Fruit fly (Drosophila melanogaster): ENCODE results near the gene CG34428.

The CG34428 gene

DNA sequence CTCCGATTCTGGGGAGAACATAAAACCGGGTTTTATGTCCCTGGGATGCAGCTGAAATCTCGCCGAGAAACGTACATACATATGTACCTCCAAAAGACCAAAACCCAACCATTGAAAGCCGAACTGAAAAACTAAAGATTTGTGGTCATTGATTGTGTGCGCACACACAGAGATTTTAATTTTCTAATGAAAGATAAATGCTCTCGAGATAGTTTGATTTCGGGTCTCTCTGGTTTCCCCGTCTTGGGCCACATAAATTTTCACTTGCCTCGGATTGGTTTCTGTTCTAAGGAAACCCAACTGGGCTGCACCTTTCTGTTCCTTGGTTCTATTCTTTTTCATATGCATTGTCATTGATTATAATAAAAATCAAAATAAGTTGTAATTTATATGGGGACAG lies 44.3 kb downstream of the CG34428 start (continued):
- TF ChIP-seq CG12942 (GFP tag; optimal IDR thresholded peaks at IDR 0.05) (no peak), CG2116 (GFP tag; optimal IDR thresholded peaks at IDR 0.05) (no peak), CG10565 (GFP tag; optimal IDR thresholded peaks at IDR 0.05) (no peak), CG9609 (GFP tag; optimal IDR thresholded peaks at IDR 0.05) (no peak), CG31224 (GFP tag; IDR thresholded peaks at IDR 0.05) (no peak), CG14441 (GFP tag; IDR thresholded peaks at IDR 0.05) (no peak), CG3065 (GFP tag; optimal IDR thresholded peaks at IDR 0.05) (no peak), salm (tag; optimal IDR thresholded peaks at IDR 0.05) (no peak), CG3847 (GFP tag; IDR thresholded peaks at IDR 0.05) (no peak), gsb-n (tag; optimal IDR thresholded peaks at IDR 0.05) (no peak), jigr1 (GFP tag; IDR thresholded peaks at IDR 0.05) (no peak), jumu (GFP tag; optimal IDR thresholded peaks at IDR 0.05) (no peak), CG7745 (tag; optimal IDR thresholded peaks at IDR 0.05) (peak; percentile 24), Mrtf (GFP tag; IDR thresholded peaks at IDR 0.05) (no peak), D19B (GFP tag; optimal IDR thresholded peaks at IDR 0.05) (no peak)

DNA sequence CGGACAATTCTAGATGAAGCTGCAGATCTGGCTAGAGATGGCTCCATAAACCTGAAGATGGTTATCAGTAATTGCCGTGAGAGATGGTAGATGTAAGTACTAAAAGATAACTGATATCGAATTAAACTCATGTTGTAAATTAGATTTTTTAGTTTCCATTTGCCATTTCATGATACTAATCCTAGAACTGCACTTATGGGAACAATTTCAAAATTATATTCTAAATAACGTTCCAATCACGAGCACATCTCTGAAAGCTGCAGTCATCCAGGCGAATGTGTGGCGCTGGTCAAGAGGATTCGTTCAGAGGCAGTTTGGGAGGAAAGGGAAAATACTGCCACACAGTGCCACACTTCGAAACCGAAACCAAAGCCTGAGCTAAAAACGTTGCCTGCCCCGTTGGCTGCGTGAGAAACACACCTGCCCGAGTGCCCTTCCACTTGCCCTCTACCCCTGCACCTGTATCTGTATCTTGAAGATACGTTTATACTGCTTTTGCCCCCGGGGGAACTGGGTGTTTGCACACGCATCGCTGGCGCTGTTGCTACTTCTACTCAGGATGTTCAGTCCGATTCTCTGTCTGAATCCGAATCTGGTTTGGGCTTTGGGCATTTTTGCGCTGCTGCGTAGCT lies 45.9 kb downstream of the CG34428 start:
- TF ChIP-seq BEAF-32 (GFP tag; optimal IDR thresholded peaks at IDR 0.05) = peak; percentile 6
- no peak for TF ChIP-seq CG10267 (tag; optimal IDR thresholded peaks at IDR 0.05)
- TF ChIP-seq chm (GFP tag; IDR thresholded peaks at IDR 0.05) = peak; percentile 26; the same call in 1 of the 2 replicates
- TF ChIP-seq CG12744 (GFP tag; optimal IDR thresholded peaks at IDR 0.05) = no peak
- no peak for TF ChIP-seq so (GFP tag; IDR thresholded peaks at IDR 0.05)
- no peak for TF ChIP-seq CG6689 (GFP tag; IDR thresholded peaks at IDR 0.05)
- TF ChIP-seq CG11695 (GFP tag; IDR thresholded peaks at IDR 0.05) = no peak
- peak; percentile 45 for TF ChIP-seq crol (GFP tag; IDR thresholded peaks at IDR 0.05)
- no peak for TF ChIP-seq MBD-R2 (GFP tag; IDR thresholded peaks at IDR 0.05)
- TF ChIP-seq CG18599 (GFP tag; optimal IDR thresholded peaks at IDR 0.05) = no peak
- TF ChIP-seq ash1 (GFP tag; optimal IDR thresholded peaks at IDR 0.05) = no peak
- 0 out of 2 replicates have a peak, but pooled peaks have one; percentile 16 for TF ChIP-seq Drgx (GFP tag; IDR thresholded peaks at IDR 0.05)
- TF ChIP-seq gem (tag; optimal IDR thresholded peaks at IDR 0.05) = no peak
- TF ChIP-seq ac (GFP tag; optimal IDR thresholded peaks at IDR 0.05) = peak; percentile 73
- TF ChIP-seq pho (GFP tag; optimal IDR thresholded peaks at IDR 0.05) = no peak
- TF ChIP-seq Doc3 (GFP tag; IDR thresholded peaks at IDR 0.05; ENCODE audit: partially characterized antibody) = no peak
- peak; percentile 32 for TF ChIP-seq CG13894 (tag; optimal IDR thresholded peaks at IDR 0.05)
- no peak for TF ChIP-seq Sin3A (optimal IDR thresholded peaks at IDR 0.05)
- TF ChIP-seq br (optimal IDR thresholded peaks at IDR 0.05) = no peak
- peak; percentile 55 for TF ChIP-seq Ets65A (GFP tag)
- TF ChIP-seq CG16815 (GFP tag; optimal IDR thresholded peaks at IDR 0.05) = no peak
- no peak for TF ChIP-seq CG8089 (GFP tag; optimal IDR thresholded peaks at IDR 0.05)
- TF ChIP-seq vnd (GFP tag; IDR thresholded peaks at IDR 0.05; ENCODE audit: partially characterized antibody) = peak; percentile 18; the same call in 1 of the 3 replicates
- no peak for TF ChIP-seq nau (GFP tag; optimal IDR thresholded peaks at IDR 0.05)
- TF ChIP-seq wek (GFP tag; optimal IDR thresholded peaks at IDR 0.05) = no peak
- peak; percentile 35 for TF ChIP-seq nom (GFP tag; optimal IDR thresholded peaks at IDR 0.05)
- no peak for TF ChIP-seq Jarid2 (GFP tag; optimal IDR thresholded peaks at IDR 0.05)
- no peak for TF ChIP-seq Hmx (GFP tag; optimal IDR thresholded peaks at IDR 0.05)
- TF ChIP-seq tx (GFP tag; optimal IDR thresholded peaks at IDR 0.05) = no peak

Measured in whole organism, embryonic.